Worm (Caenorhabditis elegans): ENCODE results near the gene M04B2.6.

- TF ChIP-seq K11D2.4 (GFP tag; IDR thresholded peaks at IDR 0.05) (no peak), die-1 (tag; optimal IDR thresholded peaks at IDR 0.05) (no peak), ets-4 (GFP tag; optimal IDR thresholded peaks at IDR 0.05) (no peak), C17E4.6 (GFP tag; IDR thresholded peaks at IDR 0.05) (no peak), F37B4.10 (GFP tag; IDR thresholded peaks at IDR 0.05) (no peak), nfyb-1 (GFP tag; IDR thresholded peaks at IDR 0.05) (no peak), hrde-1 (tag; optimal IDR thresholded peaks at IDR 0.05; ENCODE audit: borderline replicate concordance) (no peak)
These were observed 43.2 kb downstream of the M04B2.6 start, which contains the start of gene C10C6.7 for ce11 chrIV:11467413-11467812.

All from whole organism, young adult.